Fruit fly (Drosophila melanogaster): ENCODE measurements around the gene SelR.

SelR gene

DNA sequence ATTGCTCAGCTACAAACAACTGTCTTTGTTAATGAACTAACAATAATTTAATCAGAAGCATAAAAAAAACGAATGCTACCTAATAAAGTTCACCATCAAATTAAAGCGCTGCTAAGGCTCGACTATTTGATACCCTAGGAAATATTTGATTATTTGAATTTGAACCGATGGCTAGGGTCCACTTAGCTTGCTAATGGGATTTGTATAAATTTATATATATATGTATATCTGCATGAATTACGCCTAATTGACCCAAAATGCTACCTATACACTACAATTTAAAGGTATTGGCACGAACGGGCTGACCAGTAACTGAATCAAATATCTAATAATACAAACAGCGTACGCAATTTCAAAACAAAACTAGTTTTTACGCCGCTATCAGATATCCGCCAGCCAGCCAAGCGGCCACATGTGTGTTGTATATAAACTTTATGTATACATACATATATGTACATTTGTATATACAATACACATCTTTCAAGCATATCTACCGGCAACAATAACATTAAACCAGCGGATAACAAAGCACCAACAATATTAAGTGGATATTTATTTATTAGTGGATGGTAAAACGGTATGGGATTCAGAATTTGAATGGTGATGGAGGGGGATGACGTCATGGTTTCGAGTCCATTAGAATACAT is 15.7 kb upstream of the SelR start (continued):
- no peak for TF ChIP-seq tio (GFP tag; optimal IDR thresholded peaks at IDR 0.05)
- TF ChIP-seq jumu (GFP tag; optimal IDR thresholded peaks at IDR 0.05) = no peak
- TF ChIP-seq CG8290 (GFP tag; optimal IDR thresholded peaks at IDR 0.05) = no peak
- peak in 1 of 2 experiments; percentile 71 for TF ChIP-seq CG8290 (tag; optimal IDR thresholded peaks at IDR 0.05)
- peak; percentile 58 for TF ChIP-seq Oaz (GFP tag; IDR thresholded peaks at IDR 0.05)
- TF ChIP-seq CG17385 (GFP tag; optimal IDR thresholded peaks at IDR 0.05) = peak; percentile 65
- peak; percentile 66 for TF ChIP-seq CG17829 (tag; optimal IDR thresholded peaks at IDR 0.05)
- 0 out of 2 replicates have a peak, but pooled peaks have one; percentile 16 for TF ChIP-seq Dip2 (GFP tag; IDR thresholded peaks at IDR 0.05)
- TF ChIP-seq dmrt99B (tag; optimal IDR thresholded peaks at IDR 0.05) = peak; percentile 92
- peak; percentile 79 for TF ChIP-seq zfh1 (GFP tag; IDR thresholded peaks at IDR 0.05)
- TF ChIP-seq kni (GFP tag; optimal IDR thresholded peaks at IDR 0.05) = peak; percentile 26
- TF ChIP-seq toy (GFP tag; IDR thresholded peaks at IDR 0.05) = peak; percentile 71; the same call in 1 of the 2 replicates
- peak; percentile 59 for TF ChIP-seq mirr (GFP tag; optimal IDR thresholded peaks at IDR 0.05)
- TF ChIP-seq BtbVII (GFP tag; optimal IDR thresholded peaks at IDR 0.05) = peak; percentile 73
- TF ChIP-seq Nf-YA (GFP tag; IDR thresholded peaks at IDR 0.05) = 0 out of 2 replicates have a peak, but pooled peaks have one; percentile 32
- TF ChIP-seq fd3F (GFP tag; optimal IDR thresholded peaks at IDR 0.05) = peak; percentile 63
- peak; percentile 54 for TF ChIP-seq CG10267 (tag; optimal IDR thresholded peaks at IDR 0.05)
- TF ChIP-seq cad (GFP tag; optimal IDR thresholded peaks at IDR 0.05) = no peak
- TF ChIP-seq CG10147 (GFP tag; optimal IDR thresholded peaks at IDR 0.05) = peak; percentile 82
- TF ChIP-seq slou (GFP tag; optimal IDR thresholded peaks at IDR 0.05) = no peak
- TF ChIP-seq Xbp1 (GFP tag; optimal IDR thresholded peaks at IDR 0.05) = peak; percentile 50
- no peak for TF ChIP-seq zf30C (GFP tag; optimal IDR thresholded peaks at IDR 0.05)
- no peak for TF ChIP-seq Lpt (GFP tag; optimal IDR thresholded peaks at IDR 0.05)
- TF ChIP-seq CG6813 (GFP tag; optimal IDR thresholded peaks at IDR 0.05) = peak; percentile 56
- peak; percentile 55 for TF ChIP-seq MTF-1 (GFP tag; optimal IDR thresholded peaks at IDR 0.05; ENCODE audit: borderline replicate concordance)
- peak; percentile 64 for TF ChIP-seq CG12769 (tag; optimal IDR thresholded peaks at IDR 0.05)
- peak; percentile 69 for TF ChIP-seq Taf1 (GFP tag; IDR thresholded peaks at IDR 0.05)
- TF ChIP-seq Antp (GFP tag; optimal IDR thresholded peaks at IDR 0.05) = no peak
- TF ChIP-seq Ravus (GFP tag; IDR thresholded peaks at IDR 0.05) = peak; percentile 57
- peak; percentile 88 for TF ChIP-seq Med (GFP tag)
- TF ChIP-seq CG2116 (GFP tag; optimal IDR thresholded peaks at IDR 0.05) = no peak
- no peak for TF ChIP-seq crc (GFP tag; optimal IDR thresholded peaks at IDR 0.05)
- peak; percentile 65; the same call in 1 of the 2 replicates for TF ChIP-seq CG1024 (GFP tag; IDR thresholded peaks at IDR 0.05)
- peak; percentile 3 for TF ChIP-seq cg (GFP tag; optimal IDR thresholded peaks at IDR 0.05)
- peak; percentile 73 for TF ChIP-seq Sox102F (GFP tag; optimal IDR thresholded peaks at IDR 0.05)
- peak; percentile 48 for TF ChIP-seq mam (GFP tag; optimal IDR thresholded peaks at IDR 0.05)
- no peak for TF ChIP-seq zen2 (GFP tag; IDR thresholded peaks at IDR 0.05; ENCODE audit: partially characterized antibody)
- TF ChIP-seq Ada2b (GFP tag; IDR thresholded peaks at IDR 0.05) = peak; percentile 75
- TF ChIP-seq Ets97D (GFP tag; optimal IDR thresholded peaks at IDR 0.05) = peak; percentile 16
- TF ChIP-seq CHES-1-like (GFP tag; optimal IDR thresholded peaks at IDR 0.05) = no peak
- peak; percentile 76 for TF ChIP-seq CG13424 (tag; optimal IDR thresholded peaks at IDR 0.05)
- TF ChIP-seq Meics (GFP tag; optimal IDR thresholded peaks at IDR 0.05) = peak; percentile 84
- no peak for TF ChIP-seq crp (GFP tag; optimal IDR thresholded peaks at IDR 0.05)
- peak; percentile 73 for TF ChIP-seq CG11085 (GFP tag; IDR thresholded peaks at IDR 0.05)
- no peak for TF ChIP-seq CG1832 (GFP tag; optimal IDR thresholded peaks at IDR 0.05)
- TF ChIP-seq wor (GFP tag; IDR thresholded peaks at IDR 0.05) = no peak
- TF ChIP-seq CG17186 (GFP tag; optimal IDR thresholded peaks at IDR 0.05) = no peak
- TF ChIP-seq Dad (GFP tag; optimal IDR thresholded peaks at IDR 0.05) = no peak
- TF ChIP-seq tx (GFP tag; optimal IDR thresholded peaks at IDR 0.05) = no peak
- no peak for TF ChIP-seq kay (GFP tag; optimal IDR thresholded peaks at IDR 0.05)

Data from whole organism, embryonic.